Worm (Caenorhabditis elegans) whole organism, late embryonic: Measurements from ENCODE around the gene mksr-1.

Experiments used
- K02D7.2 ChIP-seq: sonication (generic microtip); optimal IDR thresholded peaks from 2 replicates; lab custom pipeline; 2017; ENCODE audit warnings: mild to moderate bottlenecking, missing genetic modification characterization, missing compliant biosample characterization
- Y22D7AL.16 ChIP-seq: sonication (generic microtip); optimal IDR thresholded peaks from 2 replicates; lab custom pipeline; 2016; ENCODE audit warnings: missing genetic modification characterization, missing compliant biosample characterization
- ceh-14 ChIP-seq: sonication (generic microtip); optimal IDR thresholded peaks from 2 replicates; lab custom pipeline; 2016; ENCODE audit warnings: missing genotype, missing genetic modification characterization, missing compliant biosample characterization
- ceh-2 ChIP-seq: sonication (generic microtip); optimal IDR thresholded peaks from 2 replicates; lab custom pipeline; 2016; ENCODE audit warnings: missing genotype, missing genetic modification characterization, missing compliant biosample characterization
- ceh-22 ChIP-seq: sonication (generic microtip); optimal IDR thresholded peaks from 2 replicates; lab custom pipeline; 2017; ENCODE audit warnings: missing biosample characterization, missing genetic modification characterization
- ceh-6 ChIP-seq: fragments of 200-800 bp; sonication (Bioruptor generic); optimal IDR thresholded peaks from 2 replicates; lab custom pipeline; 2018; ENCODE audit warnings: mild to moderate bottlenecking, missing genetic modification characterization, missing compliant biosample characterization
- ceh-9 ChIP-seq: sonication (generic microtip); optimal IDR thresholded peaks from 2 replicates; lab custom pipeline; 2016; ENCODE audit warnings: mild to moderate bottlenecking, missing genetic modification characterization, inconsistent platforms, missing compliant biosample characterization
- elt-2 ChIP-seq: sonication (generic microtip); optimal IDR thresholded peaks from 2 replicates; lab custom pipeline; 2016; ENCODE audit warnings: missing genetic modification reagents, missing genetic modification characterization, missing compliant biosample characterization
- fkh-6 ChIP-seq: sonication (generic microtip); optimal IDR thresholded peaks from 2 replicates; lab custom pipeline; 2016; ENCODE audit warnings: missing genetic modification characterization, missing compliant biosample characterization
- hlh-13 ChIP-seq: fragments of 200-800 bp; sonication (Bioruptor generic); optimal IDR thresholded peaks from 2 replicates; lab custom pipeline; 2018; ENCODE audit warnings: mild to moderate bottlenecking, missing genetic modification characterization, missing compliant biosample characterization
- lim-6 ChIP-seq: sonication (generic microtip); optimal IDR thresholded peaks from 2 replicates; lab custom pipeline; 2016; ENCODE audit warnings: missing genetic modification characterization, missing compliant biosample characterization
- lin-11 ChIP-seq: fragments of 200-800 bp; sonication (Bioruptor generic); optimal IDR thresholded peaks from 2 replicates; lab custom pipeline; 2018; ENCODE audit warnings: mild to moderate bottlenecking, missing genetic modification characterization, missing compliant biosample characterization
- mec-3 ChIP-seq: sonication (generic microtip); optimal IDR thresholded peaks from 2 replicates; lab custom pipeline; 2016; ENCODE audit warnings: borderline replicate concordance, missing genetic modification characterization, missing compliant biosample characterization
- nhr-232 ChIP-seq: sonication (generic microtip); optimal IDR thresholded peaks from 2 replicates; lab custom pipeline; 2016; ENCODE audit warnings: missing genetic modification characterization, missing compliant biosample characterization
- pag-3 ChIP-seq: sonication (generic microtip); optimal IDR thresholded peaks from 2 replicates; lab custom pipeline; 2016; ENCODE audit warnings: missing compliant biosample characterization, missing genetic modification characterization, borderline replicate concordance
- ref-2 ChIP-seq: sonication (generic microtip); optimal IDR thresholded peaks from 2 replicates; lab custom pipeline; 2016; ENCODE audit warnings: missing genetic modification characterization, missing compliant biosample characterization
- tbx-2 ChIP-seq: sonication (generic microtip); optimal IDR thresholded peaks from 2 replicates; lab custom pipeline; 2016; ENCODE audit warnings: missing genetic modification characterization, missing compliant biosample characterization
- ttx-3 ChIP-seq: sonication (generic microtip); optimal IDR thresholded peaks from 2 replicates; lab custom pipeline; 2016; ENCODE audit warnings: missing genetic modification reagents, missing genetic modification characterization, missing compliant biosample characterization
- unc-55 ChIP-seq: sonication (generic microtip); optimal IDR thresholded peaks from 2 replicates; lab custom pipeline; 2017; ENCODE audit warnings: missing biosample characterization, missing genetic modification reagents, missing genetic modification characterization

Gene mksr-1

ce11 chrX:1018586-1018985 is 50.3 kb downstream of the mksr-1 start (continued):
- TF ChIP-seq hlh-13 (GFP tag; lab: Kevin White, UChicago) (no peak), ceh-22 (no peak), mec-3 (no peak), elt-2 (tag; lab: Kevin White, UChicago) (no peak), Y22D7AL.16 (tag; lab: Kevin White, UChicago) (no peak), nhr-232 (tag; lab: Kevin White, UChicago) (no peak), lim-6 (no peak), pag-3 (peak; percentile 13), ttx-3 (tag; lab: Kevin White, UChicago) (no peak), ceh-9 (tag; lab: Kevin White, UChicago) (no peak), unc-55 (GFP tag; lab: Kevin White, UChicago) (no peak), ceh-14 (tag; lab: Kevin White, UChicago) (peak; percentile 47), K02D7.2 (tag; lab: Kevin White, UChicago) (no peak), ref-2 (tag; lab: Kevin White, UChicago) (no peak), lin-11 (tag; lab: Kevin White, UChicago) (no peak)

ce11 chrX:1017456-1017855 is 51.5 kb downstream of the mksr-1 start, which contains the start of the genes F55A4.13 and nlf-1:
Gene F55A4.13, minus strand, starts transcription at chrX:1017556.
Gene nlf-1, minus strand, starts transcription at chrX:1017567.
- TF ChIP-seq fkh-6 (tag; lab: Kevin White, UChicago), result no peak
- TF ChIP-seq tbx-2 (tag; lab: Kevin White, UChicago), result no peak
- no peak for TF ChIP-seq ceh-2 (tag; lab: Kevin White, UChicago)
- TF ChIP-seq ceh-6, result no peak
- no peak for TF ChIP-seq ceh-14 (tag; lab: Kevin White, UChicago)
